Fruit fly (Drosophila melanogaster): ENCODE results near the gene CecA2.

Gene CecA2

dm6 chr3R:30222236-30222635 lies 10.3 kb downstream of the CecA2 start (continued):
- TF ChIP-seq CG17328 (GFP tag; IDR thresholded peaks at IDR 0.05) (peak; percentile 52; the same call in 1 of the 2 replicates), CG11695 (GFP tag; IDR thresholded peaks at IDR 0.05) (0 out of 3 replicates have a peak, but pooled peaks have one; percentile 42), CG2712 (tag; optimal IDR thresholded peaks at IDR 0.05) (peak; percentile 55), tgo (GFP tag; IDR thresholded peaks at IDR 0.05) (0 out of 3 replicates have a peak, but pooled peaks have one; percentile 16), lola (GFP tag; optimal IDR thresholded peaks at IDR 0.05) (peak in 1 of 3 experiments; percentile 34), CG30431 (GFP tag; optimal IDR thresholded peaks at IDR 0.05) (peak; percentile 9), Oli (tag; optimal IDR thresholded peaks at IDR 0.05) (peak; percentile 28), CG32532 (GFP tag; IDR thresholded peaks at IDR 0.05) (peak; percentile 18; the same call in 1 of the 2 replicates), CG15269 (tag; optimal IDR thresholded peaks at IDR 0.05) (peak; percentile 25), Dp (GFP tag; optimal IDR thresholded peaks at IDR 0.05) (no peak), gem (tag; optimal IDR thresholded peaks at IDR 0.05) (peak; percentile 56), sens-2 (GFP tag; IDR thresholded peaks at IDR 0.05) (peak; percentile 65), Spps (tag; optimal IDR thresholded peaks at IDR 0.05) (no peak), zfh1 (GFP tag; IDR thresholded peaks at IDR 0.05) (peak; percentile 59; the same call in 1 of the 3 replicates), zen (tag; optimal IDR thresholded peaks at IDR 0.05) (peak; percentile 47), Sox102F (GFP tag; optimal IDR thresholded peaks at IDR 0.05) (peak; percentile 35), tap (tag; optimal IDR thresholded peaks at IDR 0.05) (no peak), nmo (GFP tag; optimal IDR thresholded peaks at IDR 0.05) (peak; percentile 12), CG10979 (tag; optimal IDR thresholded peaks at IDR 0.05) (peak; percentile 57), lov (optimal IDR thresholded peaks at IDR 0.05) (no peak), lov (GFP tag; IDR thresholded peaks at IDR 0.05) (0 out of 3 replicates have a peak, but pooled peaks have one; percentile 31), dmrt11E (tag; optimal IDR thresholded peaks at IDR 0.05) (peak; percentile 63), CG2678 (tag; optimal IDR thresholded peaks at IDR 0.05) (peak; percentile 27), ci (GFP tag; IDR thresholded peaks at IDR 0.05) (peak; percentile 60; the same call in 1 of the 3 replicates), pan (optimal IDR thresholded peaks at IDR 0.05) (no peak), pan (GFP tag; optimal IDR thresholded peaks at IDR 0.05 in 1 of 2, IDR thresholded peaks at IDR 0.05 in 1 of 2) (peak in 1 of 2 experiments; percentile 50), stc (GFP tag; IDR thresholded peaks at IDR 0.05) (peak; percentile 43; the same call in 1 of the 2 replicates), CG7786 (GFP tag; optimal IDR thresholded peaks at IDR 0.05) (no peak), CG10267 (tag; optimal IDR thresholded peaks at IDR 0.05) (peak; percentile 9), CG18262 (tag; optimal IDR thresholded peaks at IDR 0.05) (peak; percentile 33), bsh (GFP tag; optimal IDR thresholded peaks at IDR 0.05) (peak in 1 of 2 experiments; percentile 51), Hr51 (GFP tag; optimal IDR thresholded peaks at IDR 0.05) (peak in 1 of 2 experiments; percentile 19), CG4404 (GFP tag; IDR thresholded peaks at IDR 0.05) (peak; percentile 41; the same call in 1 of the 2 replicates), CG2120 (GFP tag; optimal IDR thresholded peaks at IDR 0.05) (peak; percentile 1), Blimp-1 (GFP tag; optimal IDR thresholded peaks at IDR 0.05) (peak; percentile 18), BtbVII (GFP tag; optimal IDR thresholded peaks at IDR 0.05) (no peak), eve (GFP tag; optimal IDR thresholded peaks at IDR 0.05) (peak in 1 of 2 experiments; percentile 6), CG11456 (GFP tag; IDR thresholded peaks at IDR 0.05) (0 out of 3 replicates have a peak, but pooled peaks have one; percentile 46), Ssrp (tag; optimal IDR thresholded peaks at IDR 0.05) (peak; percentile 18), bigmax (GFP tag; optimal IDR thresholded peaks at IDR 0.05) (no peak), CG10959 (GFP tag; IDR thresholded peaks at IDR 0.05) (peak; percentile 23; the same call in 1 of the 2 replicates), CG13775 (GFP tag; optimal IDR thresholded peaks at IDR 0.05) (peak; percentile 14), CG12391 (tag; optimal IDR thresholded peaks at IDR 0.05) (peak; percentile 61), CG7963 (GFP tag; IDR thresholded peaks at IDR 0.05; ENCODE audit: partially characterized antibody) (no peak), disco-r (GFP tag; optimal IDR thresholded peaks at IDR 0.05) (no peak), Xrp1 (GFP tag; IDR thresholded peaks at IDR 0.05) (peak; percentile 77), PHDP (tag; optimal IDR thresholded peaks at IDR 0.05) (peak; percentile 26), dmrt99B (tag; optimal IDR thresholded peaks at IDR 0.05) (peak; percentile 13), az2 (GFP tag; optimal IDR thresholded peaks at IDR 0.05) (peak; percentile 16)

All from whole organism, embryonic.